Fruit fly (Drosophila melanogaster): ENCODE results near the gene cyr.

The cyr gene

DNA sequence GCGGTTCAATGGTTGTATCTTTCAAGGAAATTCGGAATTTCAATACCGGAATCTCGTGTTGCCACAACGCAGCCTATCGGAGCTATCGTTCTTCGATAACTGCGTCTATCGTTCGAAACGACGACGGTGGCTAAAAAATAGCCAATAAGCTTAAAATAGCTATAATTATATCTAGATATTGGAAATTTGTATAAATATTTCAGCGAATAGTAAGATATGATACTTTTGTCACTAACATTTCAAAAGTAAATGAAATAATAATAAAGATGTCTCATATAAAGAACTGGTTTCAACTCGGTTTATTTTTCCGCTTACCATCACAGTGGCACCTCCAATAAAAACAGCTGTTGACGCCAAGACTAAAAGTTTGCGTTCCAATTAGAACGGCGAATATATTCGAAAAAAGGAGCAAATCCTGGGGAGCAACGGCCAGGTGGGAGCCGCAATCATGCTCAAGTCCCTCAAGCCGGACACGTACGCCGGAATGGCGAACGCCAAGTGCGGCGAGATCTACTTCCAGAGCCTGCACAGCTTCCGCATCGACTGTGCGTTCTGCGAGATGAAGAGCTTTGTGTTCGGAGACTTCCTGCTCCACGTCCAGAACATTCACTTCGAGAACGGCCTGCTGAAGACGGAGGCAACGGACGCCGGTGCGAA lies 10.1 kb upstream of the cyr start, which contains the start of the genes alpha-PheRS and CG2129 (continued):
- no peak for TF ChIP-seq CG10669 (GFP tag; optimal IDR thresholded peaks at IDR 0.05)
- TF ChIP-seq Met (GFP tag; optimal IDR thresholded peaks at IDR 0.05): no peak
- TF ChIP-seq Hr39 (GFP tag; optimal IDR thresholded peaks at IDR 0.05): no peak
- TF ChIP-seq CG6808 (GFP tag; optimal IDR thresholded peaks at IDR 0.05): no peak
- TF ChIP-seq Hr38 (GFP tag; optimal IDR thresholded peaks at IDR 0.05): no peak
- no peak for TF ChIP-seq Eip75B (GFP tag; optimal IDR thresholded peaks at IDR 0.05)
- TF ChIP-seq fd59A (GFP tag; optimal IDR thresholded peaks at IDR 0.05): no peak
- no peak for TF ChIP-seq net (GFP tag; optimal IDR thresholded peaks at IDR 0.05)
- no peak for TF ChIP-seq CG15336 (GFP tag; IDR thresholded peaks at IDR 0.05)
- no peak for TF ChIP-seq CG8319 (GFP tag; optimal IDR thresholded peaks at IDR 0.05)
- TF ChIP-seq ss (GFP tag; optimal IDR thresholded peaks at IDR 0.05): no peak
- no peak for TF ChIP-seq fkh (GFP tag; optimal IDR thresholded peaks at IDR 0.05)
- TF ChIP-seq Smox (GFP tag; optimal IDR thresholded peaks at IDR 0.05): no peak
- TF ChIP-seq CG10631 (GFP tag; optimal IDR thresholded peaks at IDR 0.05): no peak
- TF ChIP-seq cyc (GFP tag; optimal IDR thresholded peaks at IDR 0.05): peak; percentile 13
- no peak for TF ChIP-seq Sox15 (GFP tag; optimal IDR thresholded peaks at IDR 0.05)
- no peak for TF ChIP-seq CG7368 (GFP tag; optimal IDR thresholded peaks at IDR 0.05)
- TF ChIP-seq achi (GFP tag; optimal IDR thresholded peaks at IDR 0.05): no peak
- peak; percentile 39 for TF ChIP-seq CG3032 (tag; optimal IDR thresholded peaks at IDR 0.05)
- no peak for TF ChIP-seq Blimp-1 (GFP tag; optimal IDR thresholded peaks at IDR 0.05)
- TF ChIP-seq Eip93F (GFP tag; optimal IDR thresholded peaks at IDR 0.05): no peak

DNA sequence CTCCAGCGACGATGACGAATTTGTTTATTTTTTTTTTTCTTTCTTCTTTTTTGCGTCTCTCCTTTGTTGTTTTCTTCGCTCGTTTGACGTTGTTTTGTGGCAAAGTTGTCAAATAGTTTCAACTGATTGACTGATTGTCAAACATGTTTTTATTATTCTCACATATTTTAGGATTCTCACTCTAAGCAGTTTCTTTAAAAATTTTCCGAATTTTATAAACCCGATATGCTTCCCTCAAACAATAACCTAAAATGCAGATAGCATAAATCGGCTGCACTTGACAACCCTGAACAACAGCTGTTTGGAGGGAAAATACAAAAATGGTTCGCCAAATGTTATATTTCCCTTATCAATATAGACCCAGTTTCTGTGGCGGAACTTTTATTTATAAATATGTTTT lies 8.0 kb upstream of the cyr start, which contains the start of gene CG17982:
Gene CG17982, minus strand, starts transcription at position 299 of the 400 bp plus-strand sequence.
- peak; percentile 98 for TF ChIP-seq achi (GFP tag; optimal IDR thresholded peaks at IDR 0.05)
- peak; percentile 92 for TF ChIP-seq CG6276 (GFP tag; optimal IDR thresholded peaks at IDR 0.05)
- TF ChIP-seq lz (GFP tag; optimal IDR thresholded peaks at IDR 0.05): peak; percentile 94
- TF ChIP-seq CG6163 (GFP tag; IDR thresholded peaks at IDR 0.05): peak; percentile 93
- peak; percentile 24 for TF ChIP-seq Hr38 (GFP tag; optimal IDR thresholded peaks at IDR 0.05)
- peak; percentile 90 for TF ChIP-seq Eip93F (GFP tag; optimal IDR thresholded peaks at IDR 0.05)
- peak; percentile 82 for TF ChIP-seq CG1621 (tag; optimal IDR thresholded peaks at IDR 0.05)
- peak; percentile 76 for TF ChIP-seq CG6854 (GFP tag; optimal IDR thresholded peaks at IDR 0.05)
- TF ChIP-seq CG4318 (GFP tag; optimal IDR thresholded peaks at IDR 0.05): no peak
- TF ChIP-seq CG11294 (GFP tag; IDR thresholded peaks at IDR 0.05): peak; percentile 69
- peak; percentile 87 for TF ChIP-seq CG3032 (tag; optimal IDR thresholded peaks at IDR 0.05)
- TF ChIP-seq spab (GFP tag; optimal IDR thresholded peaks at IDR 0.05): no peak
- TF ChIP-seq CG8632 (GFP tag; optimal IDR thresholded peaks at IDR 0.05): peak; percentile 90
- TF ChIP-seq dsx (GFP tag; optimal IDR thresholded peaks at IDR 0.05; ENCODE audit: poor library complexity, severe bottlenecking): peak; percentile 85
- no peak for TF ChIP-seq Smox (GFP tag; optimal IDR thresholded peaks at IDR 0.05)
- TF ChIP-seq CG10669 (GFP tag; optimal IDR thresholded peaks at IDR 0.05): peak; percentile 91
- peak; percentile 84 for TF ChIP-seq CG32006 (GFP tag; optimal IDR thresholded peaks at IDR 0.05)
- peak; percentile 72 for TF ChIP-seq CG11902 (GFP tag; optimal IDR thresholded peaks at IDR 0.05)
- TF ChIP-seq ss (GFP tag; optimal IDR thresholded peaks at IDR 0.05): peak in 1 of 2 experiments; percentile 88
- peak; percentile 85 for TF ChIP-seq CG8119 (GFP tag; IDR thresholded peaks at IDR 0.05)
- peak; percentile 96 for TF ChIP-seq esn (GFP tag; optimal IDR thresholded peaks at IDR 0.05)
- peak; percentile 96 for TF ChIP-seq Eip78C (GFP tag)
- peak; percentile 96 for TF ChIP-seq Sox14 (GFP tag; optimal IDR thresholded peaks at IDR 0.05)
- peak; percentile 94 for TF ChIP-seq Eip75B (GFP tag; optimal IDR thresholded peaks at IDR 0.05)
- TF ChIP-seq CG31627 (GFP tag; optimal IDR thresholded peaks at IDR 0.05): peak; percentile 94
- TF ChIP-seq Ets96B (tag; optimal IDR thresholded peaks at IDR 0.05): peak; percentile 90
- TF ChIP-seq CG6792 (GFP tag; optimal IDR thresholded peaks at IDR 0.05): peak; percentile 89
- peak; percentile 91 for TF ChIP-seq CG34406 (GFP tag; optimal IDR thresholded peaks at IDR 0.05)
- peak; percentile 77 to 80 for TF ChIP-seq salr (GFP tag; optimal IDR thresholded peaks at IDR 0.05)
- TF ChIP-seq Ets21C (GFP tag; optimal IDR thresholded peaks at IDR 0.05): peak; percentile 89
- peak; percentile 94 for TF ChIP-seq pdm3 (GFP tag; optimal IDR thresholded peaks at IDR 0.05)
- TF ChIP-seq Sox15 (GFP tag; optimal IDR thresholded peaks at IDR 0.05): peak; percentile 77
- TF ChIP-seq cyc (GFP tag; optimal IDR thresholded peaks at IDR 0.05): peak; percentile 92
- TF ChIP-seq CG9139 (GFP tag; optimal IDR thresholded peaks at IDR 0.05): no peak
- TF ChIP-seq CG10631 (GFP tag; optimal IDR thresholded peaks at IDR 0.05): peak; percentile 90
- TF ChIP-seq CG8319 (GFP tag; optimal IDR thresholded peaks at IDR 0.05): peak; percentile 81
- peak; percentile 91 for TF ChIP-seq acj6 (GFP tag; optimal IDR thresholded peaks at IDR 0.05)
- TF ChIP-seq net (GFP tag; optimal IDR thresholded peaks at IDR 0.05): peak; percentile 93
- TF ChIP-seq CG6808 (GFP tag; optimal IDR thresholded peaks at IDR 0.05): peak; percentile 85
- TF ChIP-seq svp (GFP tag): no peak

All from whole organism, prepupa.